Fruit fly (Drosophila melanogaster) whole organism, prepupa: ENCODE results near the gene Rim2.

Experiments used
- Blimp-1 ChIP-seq: fragments of 200-800 bp; sonication (Bioruptor generic); optimal IDR thresholded peaks from 3 replicates; lab custom pipeline; 2017; ENCODE audit warnings: missing biosample characterization, missing genetic modification characterization, mild to moderate bottlenecking, moderate library complexity, missing genetic modification reagents
- CG10669 ChIP-seq: fragments of 200-800 bp; sonication (Bioruptor generic); optimal IDR thresholded peaks from 3 replicates; lab custom pipeline; 2018; ENCODE audit warnings: missing biosample characterization, mild to moderate bottlenecking, missing genetic modification characterization, moderate library complexity
- CG11294 ChIP-seq: fragments of 200-800 bp; sonication (Bioruptor generic); IDR thresholded peaks from 2 replicates; pipeline ENCODE4 v1.3.6; 2022; ENCODE audit warnings: missing biosample characterization, missing genetic modification characterization
- CG11762 ChIP-seq: fragments of 200-800 bp; sonication (Bioruptor generic); optimal IDR thresholded peaks from 3 replicates; lab custom pipeline; 2016; ENCODE audit warnings: missing biosample characterization, missing genetic modification characterization; ENCODE audit not compliant: insufficient read depth
- CG15336 ChIP-seq: fragments of 200-800 bp; sonication (Bioruptor generic); IDR thresholded peaks from 2 replicates; pipeline ENCODE4 v1.3.6; 2022; ENCODE audit warnings: missing biosample characterization, missing genetic modification characterization
- CG1621 ChIP-seq: fragments of 200-800 bp; sonication (Bioruptor generic); optimal IDR thresholded peaks from 3 replicates; lab custom pipeline; 2018; ENCODE audit warnings: missing biosample characterization, mild to moderate bottlenecking, missing genetic modification characterization
- CG16779 ChIP-seq: fragments of 200-800 bp; sonication (Bioruptor generic); optimal IDR thresholded peaks from 3 replicates; lab custom pipeline; 2017; ENCODE audit warnings: missing biosample characterization, mild to moderate bottlenecking, missing genetic modification characterization
- CG3032 ChIP-seq: fragments of 200-800 bp; optimal IDR thresholded peaks from 2 replicates; lab custom pipeline; 2019; ENCODE audit warnings: missing biosample characterization, mild to moderate bottlenecking, missing genetic modification characterization, moderate library complexity
- CG31627 ChIP-seq: fragments of 200-800 bp; sonication (Bioruptor generic); optimal IDR thresholded peaks from 3 replicates; lab custom pipeline; 2016; ENCODE audit warnings: missing biosample characterization, missing genetic modification characterization
- CG32006 ChIP-seq: fragments of 200-800 bp; sonication (Bioruptor generic); optimal IDR thresholded peaks from 3 replicates; lab custom pipeline; 2017; ENCODE audit warnings: missing biosample characterization, mild to moderate bottlenecking, missing genetic modification characterization
- CG34406 ChIP-seq: fragments of 200-800 bp; sonication (Bioruptor generic); optimal IDR thresholded peaks from 3 replicates; lab custom pipeline; 2016; ENCODE audit warnings: missing biosample characterization, missing genetic modification characterization
- CG4318 ChIP-seq: fragments of 200-800 bp; sonication (Bioruptor generic); optimal IDR thresholded peaks from 3 replicates; lab custom pipeline; 2017; ENCODE audit warnings: missing biosample characterization, mild to moderate bottlenecking, missing genetic modification characterization
- CG6163 ChIP-seq: fragments of 200-800 bp; sonication (Bioruptor generic); IDR thresholded peaks from 3 replicates; pipeline ENCODE4 v1.3.6; 2022; ENCODE audit warnings: missing biosample characterization, missing genetic modification characterization
- CG8119 ChIP-seq: fragments of 200-800 bp; sonication (Bioruptor generic); IDR thresholded peaks from 3 replicates; pipeline ENCODE4 v1.3.6; 2022; ENCODE audit warnings: missing biosample characterization, missing genetic modification characterization
- CG8319 ChIP-seq: fragments of 200-800 bp; sonication (Bioruptor generic); optimal IDR thresholded peaks from 3 replicates; lab custom pipeline; 2016; ENCODE audit warnings: missing biosample characterization, missing genetic modification characterization
- CG8632 ChIP-seq: fragments of 200-800 bp; sonication (Bioruptor generic); optimal IDR thresholded peaks from 3 replicates; lab custom pipeline; 2016; ENCODE audit warnings: missing biosample characterization, missing genetic modification characterization
- CG9139 ChIP-seq: fragments of 200-800 bp; sonication (Bioruptor generic); optimal IDR thresholded peaks from 3 replicates; lab custom pipeline; 2017; ENCODE audit warnings: missing biosample characterization, mild to moderate bottlenecking, missing genetic modification characterization
- Eip75B ChIP-seq: fragments of 200-800 bp; sonication (Bioruptor generic); optimal IDR thresholded peaks from 3 replicates; lab custom pipeline; 2016; ENCODE audit warnings: missing biosample characterization, missing genetic modification characterization
- Eip78C ChIP-seq: fragments of 200-800 bp; sonication (Bioruptor generic); peaks from one replicate; lab custom pipeline; 2016; ENCODE audit warnings: missing biosample characterization, missing genetic modification characterization
- Eip93F ChIP-seq: fragments of 200-800 bp; sonication (Bioruptor generic); optimal IDR thresholded peaks from 2 replicates; lab custom pipeline; 2016; ENCODE audit warnings: missing biosample characterization, mild to moderate bottlenecking, missing genetic modification characterization
- Ets21C ChIP-seq: fragments of 200-800 bp; sonication (Bioruptor generic); optimal IDR thresholded peaks from 3 replicates; lab custom pipeline; 2016; ENCODE audit warnings: missing biosample characterization, missing genetic modification characterization
- Ets96B ChIP-seq: fragments of 200-800 bp; optimal IDR thresholded peaks from 2 replicates; lab custom pipeline; 2019; ENCODE audit warnings: missing biosample characterization, mild to moderate bottlenecking, missing genetic modification characterization, moderate library complexity
- Gug ChIP-seq: fragments of 200-800 bp; sonication (Bioruptor generic); IDR thresholded peaks from 2 replicates; pipeline ENCODE4 v1.3.6; 2022; ENCODE audit warnings: missing biosample characterization, missing genetic modification characterization
- Hr39 ChIP-seq: fragments of 200-800 bp; sonication (Bioruptor generic); optimal IDR thresholded peaks from 2 replicates; lab custom pipeline; 2016; ENCODE audit warnings: missing biosample characterization, missing genetic modification characterization
- Lpt ChIP-seq: fragments of 200-800 bp; sonication (Bioruptor generic); optimal IDR thresholded peaks from 3 replicates; lab custom pipeline; 2016; ENCODE audit warnings: missing biosample characterization, missing genetic modification characterization
- Met ChIP-seq: fragments of 200-800 bp; sonication (Bioruptor generic); optimal IDR thresholded peaks from 3 replicates; lab custom pipeline; 2016; ENCODE audit warnings: missing biosample characterization, missing genetic modification characterization
- OdsH ChIP-seq: fragments of 200-800 bp; sonication (Bioruptor generic); optimal IDR thresholded peaks from 3 replicates; lab custom pipeline; 2016; ENCODE audit warnings: missing biosample characterization, missing genetic modification characterization
- Smox ChIP-seq: fragments of 200-800 bp; sonication (Bioruptor generic); optimal IDR thresholded peaks from 3 replicates; lab custom pipeline; 2016; ENCODE audit warnings: missing biosample characterization, missing genetic modification characterization
- Sox102F ChIP-seq: fragments of 200-800 bp; sonication (Bioruptor generic); optimal IDR thresholded peaks from 2 replicates; lab custom pipeline; 2016; ENCODE audit warnings: missing biosample characterization, mild to moderate bottlenecking, missing genetic modification characterization
- Sox14 ChIP-seq: fragments of 200-800 bp; sonication (Bioruptor generic); optimal IDR thresholded peaks from 3 replicates; lab custom pipeline; 2016; ENCODE audit warnings: missing biosample characterization, missing genetic modification characterization
- achi ChIP-seq: fragments of 200-800 bp; sonication (Bioruptor generic); optimal IDR thresholded peaks from 3 replicates; lab custom pipeline; 2016; ENCODE audit warnings: missing biosample characterization, missing genetic modification characterization
- acj6 ChIP-seq: fragments of 200-800 bp; sonication (Bioruptor generic); optimal IDR thresholded peaks from 3 replicates; lab custom pipeline; 2016; ENCODE audit warnings: missing biosample characterization, missing genetic modification characterization
- cyc ChIP-seq: fragments of 200-800 bp; sonication (Bioruptor generic); optimal IDR thresholded peaks from 3 replicates; lab custom pipeline; 2016; ENCODE audit warnings: missing biosample characterization, missing genetic modification characterization
- dac ChIP-seq: fragments of 200-800 bp; sonication (Bioruptor generic); optimal IDR thresholded peaks from 2 replicates; lab custom pipeline; 2017; ENCODE audit warnings: missing biosample characterization, mild to moderate bottlenecking, missing genetic modification characterization
- dsx ChIP-seq: fragments of 200-800 bp; optimal IDR thresholded peaks from 3 replicates; lab custom pipeline; 2019; ENCODE audit warnings: missing biosample characterization, mild to moderate bottlenecking, missing genetic modification characterization, moderate library complexity; ENCODE audit not compliant: poor library complexity, severe bottlenecking
- eg ChIP-seq: fragments of 200-800 bp; sonication (Bioruptor generic); IDR thresholded peaks from 3 replicates; pipeline ENCODE4 v1.3.6; 2022; ENCODE audit warnings: missing biosample characterization, missing genetic modification characterization
- esn ChIP-seq: fragments of 200-800 bp; sonication (Bioruptor generic); optimal IDR thresholded peaks from 2 replicates; lab custom pipeline; 2016; ENCODE audit warnings: missing biosample characterization, mild to moderate bottlenecking, missing genetic modification characterization, moderate library complexity
- fd59A ChIP-seq: fragments of 200-800 bp; sonication (Bioruptor generic); optimal IDR thresholded peaks from 2 replicates; lab custom pipeline; 2017; ENCODE audit warnings: missing biosample characterization, mild to moderate bottlenecking, missing genetic modification characterization, missing genetic modification reagents
- fd85E ChIP-seq: fragments of 200-800 bp; sonication (Bioruptor generic); optimal IDR thresholded peaks from 3 replicates; lab custom pipeline; 2016; ENCODE audit warnings: missing biosample characterization, missing genetic modification characterization
- fkh ChIP-seq: fragments of 200-800 bp; sonication (Bioruptor generic); optimal IDR thresholded peaks from 3 replicates; lab custom pipeline; 2017; ENCODE audit warnings: missing biosample characterization, mild to moderate bottlenecking, missing genetic modification characterization, moderate library complexity
- net ChIP-seq: fragments of 200-800 bp; sonication (Bioruptor generic); optimal IDR thresholded peaks from 3 replicates; lab custom pipeline; 2016; ENCODE audit warnings: missing biosample characterization, missing genetic modification characterization
- pdm3 ChIP-seq: fragments of 200-800 bp; sonication (Bioruptor generic); optimal IDR thresholded peaks from 3 replicates; lab custom pipeline; 2016; ENCODE audit warnings: missing biosample characterization, missing genetic modification characterization
- salr ChIP-seq, 2 experiments: fragments of 200-800 bp; sonication (Bioruptor generic); optimal IDR thresholded peaks; 3 replicates each; lab custom pipeline; 2016 to 2018; ENCODE audit warnings: missing biosample characterization in 2 of 2, missing genetic modification characterization in 2 of 2, mild to moderate bottlenecking in 1 of 2
- spab ChIP-seq: fragments of 200-800 bp; sonication (Bioruptor generic); optimal IDR thresholded peaks from 2 replicates; lab custom pipeline; 2017; ENCODE audit warnings: missing biosample characterization, mild to moderate bottlenecking, missing genetic modification characterization, missing genetic modification reagents
- topi ChIP-seq: fragments of 200-800 bp; sonication (Bioruptor generic); optimal IDR thresholded peaks from 3 replicates; lab custom pipeline; 2016; ENCODE audit warnings: missing biosample characterization, missing genetic modification characterization

The Rim2 gene

dm6 chr2L:1729607-1730011 lies 5.4 kb upstream of the Rim2 start, which contains the start of the genes Eno and CG31937 (continued):
- TF ChIP-seq Gug, result peak; percentile 49
- TF ChIP-seq acj6 (GFP tag; lab: Kevin White, UChicago), result peak; percentile 44
- TF ChIP-seq Ets21C, result peak; percentile 41
- peak; percentile 43 for TF ChIP-seq Eip75B
- TF ChIP-seq net (GFP tag; lab: Kevin White, UChicago), result peak; percentile 57
- TF ChIP-seq dsx (GFP tag; lab: Kevin White, UChicago), result peak; percentile 15
- no peak for TF ChIP-seq Blimp-1
- TF ChIP-seq Hr39, result peak; percentile 51
- TF ChIP-seq CG3032, result peak; percentile 54
- TF ChIP-seq CG10669, result peak; percentile 1

DNA sequence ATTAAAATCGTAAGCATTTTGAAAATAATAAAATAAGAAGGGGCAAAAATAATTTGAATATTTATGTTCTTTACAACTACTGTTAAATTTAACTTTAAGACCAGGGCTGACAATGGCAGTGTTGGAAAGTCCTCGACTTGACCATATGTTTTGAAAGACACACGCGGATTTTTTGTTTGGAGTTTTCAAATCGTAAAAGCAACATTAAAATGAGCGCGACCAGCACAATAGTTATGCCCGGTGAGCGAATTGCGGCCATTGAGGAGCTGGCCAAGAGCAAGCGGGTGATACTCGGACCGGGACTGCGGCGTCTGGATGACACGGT lies 4.4 kb upstream of the Rim2 start, which contains the start of gene Rrp40:
Gene Rrp40 (plus strand): TSS at position 113 of the 325 bp plus-strand sequence.
- TF ChIP-seq salr (GFP tag; optimal IDR thresholded peaks at IDR 0.05; lab: Kevin White, UChicago) (no peak), achi (GFP tag; lab: Kevin White, UChicago) (no peak)

DNA sequence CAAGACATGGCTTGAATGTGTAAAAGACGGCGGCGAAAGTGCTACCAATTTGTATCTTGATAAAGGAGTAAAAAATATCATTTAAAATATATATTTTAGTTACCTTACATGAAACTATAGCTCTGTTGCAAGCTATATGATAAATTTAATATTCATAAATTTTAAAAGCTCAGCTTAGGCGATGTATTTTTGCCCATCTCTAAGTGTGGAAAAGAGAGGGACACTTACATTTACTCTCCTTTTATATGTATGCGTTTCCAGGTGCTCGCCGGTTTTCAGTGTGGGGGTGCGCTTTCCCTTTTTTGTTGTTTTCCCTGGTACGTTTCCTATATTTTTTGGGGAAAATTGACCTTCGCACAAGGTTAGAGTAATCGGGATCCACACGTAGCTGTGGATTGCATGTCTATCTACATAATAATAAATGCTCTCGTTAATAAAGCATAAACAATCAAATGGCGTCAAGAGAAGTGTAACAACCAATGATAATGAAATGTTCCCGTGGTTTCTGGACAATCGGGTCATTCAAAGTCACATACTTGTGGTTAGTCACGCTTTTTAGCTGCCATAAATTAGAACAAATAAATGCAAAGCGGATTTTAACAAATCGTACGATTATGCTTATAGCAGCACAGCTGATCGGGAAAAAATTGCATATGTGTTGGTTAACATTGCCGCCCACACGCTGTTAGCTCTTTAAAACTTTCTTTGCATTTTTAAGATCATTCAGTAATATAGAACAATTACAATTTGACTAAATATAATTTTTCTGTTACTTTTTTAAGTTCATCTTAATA lies 3.8 kb upstream of the Rim2 start:
- TF ChIP-seq esn, result peak; percentile 99
- TF ChIP-seq dsx (GFP tag; lab: Kevin White, UChicago), result peak; percentile 98
- TF ChIP-seq CG8119, result peak; percentile 98
- TF ChIP-seq pdm3 (GFP tag; lab: Kevin White, UChicago), result peak; percentile 96
- peak; percentile 97 for TF ChIP-seq Sox14 (GFP tag; lab: Kevin White, UChicago)
- peak; percentile 98 for TF ChIP-seq Sox102F (GFP tag; lab: Kevin White, UChicago)
- TF ChIP-seq fkh (GFP tag; lab: Kevin White, UChicago), result peak; percentile 94
- peak; percentile 96 for TF ChIP-seq Eip93F (GFP tag; lab: Kevin White, UChicago)
- peak; percentile 96 for TF ChIP-seq net (GFP tag; lab: Kevin White, UChicago)
- TF ChIP-seq CG31627 (GFP tag; lab: Kevin White, UChicago), result peak; percentile 93
- TF ChIP-seq CG8319, result peak; percentile 94
- peak; percentile 98 for TF ChIP-seq fd59A (GFP tag; lab: Kevin White, UChicago)
- peak; percentile 99 for TF ChIP-seq achi (GFP tag; lab: Kevin White, UChicago)
- peak; percentile 99 for TF ChIP-seq CG8632 (GFP tag; lab: Kevin White, UChicago)
- TF ChIP-seq CG6163 (GFP tag; lab: Robert Waterston, UW), result peak; percentile 98
- TF ChIP-seq eg (GFP tag; lab: Robert Waterston, UW), result peak; percentile 96
- TF ChIP-seq Met (GFP tag; lab: Kevin White, UChicago), result peak; percentile 99
- peak; percentile 98 for TF ChIP-seq OdsH (GFP tag; lab: Kevin White, UChicago)
- TF ChIP-seq CG32006, result peak; percentile 99
- peak; percentile 99 for TF ChIP-seq Ets96B (tag; lab: Kevin White, UChicago)
- TF ChIP-seq dac (GFP tag; lab: Kevin White, UChicago), result peak; percentile 96
- TF ChIP-seq salr (GFP tag; optimal IDR thresholded peaks at IDR 0.05; lab: Kevin White, UChicago), result peak; percentile 93 to 95
- TF ChIP-seq topi, result peak; percentile 98
- TF ChIP-seq Smox, result peak; percentile 97
- TF ChIP-seq CG4318, result peak; percentile 95
- TF ChIP-seq Eip78C, result peak; percentile 99
- peak; percentile 98 for TF ChIP-seq CG15336 (GFP tag; lab: Robert Waterston, UW)
- peak; percentile 99 for TF ChIP-seq CG34406 (GFP tag; lab: Kevin White, UChicago)
- peak; percentile 95 for TF ChIP-seq CG1621 (tag; lab: Kevin White, UChicago)
- peak; percentile 89 for TF ChIP-seq Hr39
- TF ChIP-seq fd85E, result peak; percentile 93
- peak; percentile 95 for TF ChIP-seq Lpt (GFP tag; lab: Kevin White, UChicago)
- TF ChIP-seq Blimp-1, result peak; percentile 97
- peak; percentile 96 for TF ChIP-seq Gug
- TF ChIP-seq CG11762 (GFP tag; lab: Kevin White, UChicago), result peak; percentile 93
- peak; percentile 94 for TF ChIP-seq spab (GFP tag; lab: Kevin White, UChicago)
- TF ChIP-seq cyc, result peak; percentile 95
- peak; percentile 96 for TF ChIP-seq CG16779 (tag; lab: Kevin White, UChicago)
- peak; percentile 98 for TF ChIP-seq Eip75B
- peak; percentile 98 for TF ChIP-seq CG9139 (GFP tag; lab: Kevin White, UChicago)
- peak; percentile 96 for TF ChIP-seq CG11294 (GFP tag; lab: Robert Waterston, UW)
